Fruit fly (Drosophila melanogaster): ENCODE measurements around the gene Kap-alpha3.

The Kap-alpha3 gene

DNA sequence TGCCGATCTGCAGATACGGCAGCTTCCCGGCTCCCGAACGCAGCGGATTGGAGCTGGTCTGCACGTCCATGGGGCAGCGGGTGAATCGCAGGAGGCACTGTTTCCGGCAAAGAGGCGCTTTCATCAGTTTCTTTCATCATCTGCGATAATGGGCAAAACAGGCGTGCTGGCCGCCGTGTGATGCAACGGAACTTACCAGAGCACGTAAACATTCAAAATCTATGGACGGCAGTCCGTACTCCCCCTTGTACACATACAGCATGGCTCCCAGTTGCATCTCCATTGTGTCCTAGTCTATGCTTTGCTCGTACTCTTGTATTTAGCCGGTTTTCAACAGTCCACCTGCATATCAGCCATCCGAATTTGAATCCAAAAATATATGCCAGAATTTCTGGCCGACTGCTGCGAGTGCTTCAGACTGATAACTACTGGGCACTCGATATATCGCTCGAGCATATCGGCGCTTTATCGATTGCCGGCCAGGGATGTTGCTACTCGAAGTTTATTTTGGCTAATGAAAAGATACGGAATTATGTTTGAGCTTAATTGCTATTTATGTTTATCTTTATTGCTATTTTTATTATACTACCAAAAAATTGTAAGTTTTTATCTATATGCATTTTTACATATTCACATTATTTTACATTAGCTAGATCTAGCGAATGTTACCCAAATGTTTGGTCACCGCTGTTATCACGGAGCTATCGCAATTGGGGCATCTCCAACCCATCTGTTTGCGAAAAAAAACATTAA, 14.1 kb downstream of the Kap-alpha3 start, which contains the start of the genes CG9393 and Vps45 (continued):
- TF ChIP-seq D (optimal IDR thresholded peaks at IDR 0.05) (no peak), D (GFP tag; optimal IDR thresholded peaks at IDR 0.05) (no peak), CG10565 (GFP tag; optimal IDR thresholded peaks at IDR 0.05) (no peak), TFAM (GFP tag; optimal IDR thresholded peaks at IDR 0.05) (no peak), ranshi (GFP tag; IDR thresholded peaks at IDR 0.05) (peak; percentile 36; the same call in 1 of the 2 replicates), CG9609 (GFP tag; optimal IDR thresholded peaks at IDR 0.05) (peak; percentile 32), CG8290 (GFP tag; optimal IDR thresholded peaks at IDR 0.05) (peak; percentile 47), CG8290 (tag; optimal IDR thresholded peaks at IDR 0.05) (no peak), CG4360 (GFP tag; IDR thresholded peaks at IDR 0.05) (no peak), CG30020 (tag; optimal IDR thresholded peaks at IDR 0.05) (peak; percentile 68), CG15479 (GFP tag; optimal IDR thresholded peaks at IDR 0.05) (no peak), HHEX (GFP tag; optimal IDR thresholded peaks at IDR 0.05) (no peak), CG10979 (tag; optimal IDR thresholded peaks at IDR 0.05) (peak; percentile 45), stwl (tag; optimal IDR thresholded peaks at IDR 0.05) (peak; percentile 53), mam (GFP tag; optimal IDR thresholded peaks at IDR 0.05) (peak; percentile 79), Sry-δ (GFP tag; optimal IDR thresholded peaks at IDR 0.05) (peak; percentile 90), CG3163 (GFP tag; optimal IDR thresholded peaks at IDR 0.05) (peak; percentile 35), twi (tag; optimal IDR thresholded peaks at IDR 0.05) (peak; percentile 67), CG7372 (GFP tag; IDR thresholded peaks at IDR 0.05) (peak; percentile 40; the same call in 1 of the 2 replicates), sc (optimal IDR thresholded peaks at IDR 0.05) (no peak), sc (GFP tag; optimal IDR thresholded peaks at IDR 0.05) (no peak), en (GFP tag; optimal IDR thresholded peaks at IDR 0.05) (no peak), onecut (GFP tag; IDR thresholded peaks at IDR 0.05) (0 out of 2 replicates have a peak, but pooled peaks have one; percentile 18), CG3065 (GFP tag; optimal IDR thresholded peaks at IDR 0.05) (peak; percentile 48), kah (GFP tag; optimal IDR thresholded peaks at IDR 0.05) (no peak), CG9876 (GFP tag; optimal IDR thresholded peaks at IDR 0.05) (peak; percentile 12), br (optimal IDR thresholded peaks at IDR 0.05) (no peak), H15 (GFP tag; IDR thresholded peaks at IDR 0.05) (no peak), CG12299 (tag; optimal IDR thresholded peaks at IDR 0.05) (no peak), CG11695 (GFP tag; IDR thresholded peaks at IDR 0.05) (no peak), CG2875 (GFP tag; optimal IDR thresholded peaks at IDR 0.05) (no peak), CG33557 (GFP tag; optimal IDR thresholded peaks at IDR 0.05) (peak; percentile 54), tio (GFP tag; optimal IDR thresholded peaks at IDR 0.05) (no peak), disco-r (GFP tag; optimal IDR thresholded peaks at IDR 0.05) (no peak), CG8281 (tag; optimal IDR thresholded peaks at IDR 0.05) (no peak), sim (GFP tag; IDR thresholded peaks at IDR 0.05) (no peak), prd (optimal IDR thresholded peaks at IDR 0.05) (no peak), prd (GFP tag; IDR thresholded peaks at IDR 0.05) (peak; percentile 66), CG8944 (GFP tag; optimal IDR thresholded peaks at IDR 0.05) (peak; percentile 7), cato (GFP tag; optimal IDR thresholded peaks at IDR 0.05; ENCODE audit: borderline replicate concordance) (peak; percentile 20), zfh2 (GFP tag; optimal IDR thresholded peaks at IDR 0.05) (peak; percentile 79), maf-S (GFP tag; optimal IDR thresholded peaks at IDR 0.05) (peak; percentile 59), CkIIα-i1 (GFP tag; IDR thresholded peaks at IDR 0.05) (no peak), CG4617 (GFP tag; optimal IDR thresholded peaks at IDR 0.05; ENCODE audit: borderline replicate concordance) (peak; percentile 75), Max (GFP tag; optimal IDR thresholded peaks at IDR 0.05) (peak; percentile 80), Dip2 (GFP tag; IDR thresholded peaks at IDR 0.05) (no peak)

Measured in whole organism, embryonic.